Worm (Caenorhabditis elegans): ENCODE data around the gene C27H5.6.

Gene C27H5.6

DNA sequence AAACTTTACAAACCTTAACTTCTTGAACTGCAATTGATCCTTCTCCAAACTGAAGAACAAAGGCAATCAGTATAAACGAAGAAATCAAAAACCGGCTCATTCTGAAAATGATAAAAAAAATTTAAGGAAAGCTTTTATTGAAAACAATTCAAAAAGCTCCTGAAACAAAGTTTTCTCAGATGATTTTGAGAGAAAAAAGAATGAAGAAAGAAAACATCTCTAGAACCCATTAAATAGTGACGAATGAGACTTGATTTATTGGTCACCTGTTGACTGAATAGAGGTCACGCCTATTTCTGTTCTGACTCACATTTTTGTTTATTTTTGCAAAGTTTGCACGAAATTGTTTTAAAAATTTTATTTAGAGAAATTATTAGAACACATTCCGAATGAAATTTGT is 24.3 kb upstream of the C27H5.6 start, which contains the start of gene E04F6.8:
E04F6.8 (minus strand) TSS at position 101 of the 400 bp plus-strand sequence.
- TF ChIP-seq ztf-23 (GFP tag; IDR thresholded peaks at IDR 0.05) (no peak), ztf-29 (GFP tag; IDR thresholded peaks at IDR 0.05) (no peak), ref-1 (GFP tag; conservative IDR thresholded peaks at IDR 0.05) (no peak), med-1 (GFP tag; optimal IDR thresholded peaks at IDR 0.05; ENCODE audit: insufficient read depth) (no peak), flt-1 (GFP tag; IDR thresholded peaks at IDR 0.05) (no peak), cog-1 (tag; optimal IDR thresholded peaks at IDR 0.05) (no peak), T22C8.4 (GFP tag; IDR thresholded peaks at IDR 0.05) (no peak), tab-1 (GFP tag; IDR thresholded peaks at IDR 0.05) (no peak)

DNA sequence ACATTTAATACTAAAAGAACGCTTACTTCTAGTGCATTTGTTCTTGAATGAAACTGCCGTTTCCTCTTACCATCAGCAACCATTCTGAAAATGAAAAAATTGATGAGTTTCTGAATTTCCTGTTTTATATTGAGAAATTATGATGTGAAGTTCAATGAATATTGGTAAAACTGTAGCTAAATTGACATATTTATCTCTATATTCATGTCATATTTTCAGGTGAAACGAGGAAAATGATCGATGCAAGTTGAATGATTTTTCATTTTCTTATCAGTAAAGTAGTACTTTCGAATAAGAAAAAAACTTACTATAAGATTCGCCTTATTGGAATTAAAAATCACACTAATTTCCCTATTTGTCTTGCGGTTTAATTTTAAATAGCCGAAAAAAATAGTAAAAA is 23.2 kb upstream of the C27H5.6 start, which contains the start of gene E04F6.15:
E04F6.15 (minus strand) TSS at position 101 of the 400 bp plus-strand sequence.
- TF ChIP-seq ztf-29 (GFP tag; IDR thresholded peaks at IDR 0.05): no peak
- no peak for TF ChIP-seq ztf-23 (GFP tag; IDR thresholded peaks at IDR 0.05)

DNA sequence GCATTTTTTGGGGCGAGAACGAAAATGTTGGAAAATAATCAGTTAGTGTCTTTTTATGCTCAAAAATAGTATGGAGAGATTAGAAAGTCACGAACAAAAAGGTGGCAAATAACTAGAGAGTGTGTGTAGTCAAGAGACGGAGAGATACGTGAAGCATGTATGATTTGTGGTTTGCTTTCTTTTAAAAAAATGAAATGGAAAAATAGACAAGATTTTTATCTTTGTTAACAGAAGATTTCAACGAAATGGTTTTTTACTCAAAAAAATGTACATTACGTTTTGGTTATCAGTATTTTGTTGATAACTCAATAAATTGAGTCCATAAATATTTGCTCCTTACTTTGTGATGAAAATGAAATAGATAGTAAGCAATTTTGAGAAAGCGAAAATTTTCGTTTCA is 21.2 kb upstream of the C27H5.6 start, which contains the start of gene dhs-7:
dhs-7 (minus strand) TSS at position 277 of the 400 bp plus-strand sequence.
- TF ChIP-seq ztf-29 (GFP tag; IDR thresholded peaks at IDR 0.05): no peak
- TF ChIP-seq ztf-23 (GFP tag; IDR thresholded peaks at IDR 0.05): no peak
- no peak for TF ChIP-seq cog-1 (tag; optimal IDR thresholded peaks at IDR 0.05)

DNA sequence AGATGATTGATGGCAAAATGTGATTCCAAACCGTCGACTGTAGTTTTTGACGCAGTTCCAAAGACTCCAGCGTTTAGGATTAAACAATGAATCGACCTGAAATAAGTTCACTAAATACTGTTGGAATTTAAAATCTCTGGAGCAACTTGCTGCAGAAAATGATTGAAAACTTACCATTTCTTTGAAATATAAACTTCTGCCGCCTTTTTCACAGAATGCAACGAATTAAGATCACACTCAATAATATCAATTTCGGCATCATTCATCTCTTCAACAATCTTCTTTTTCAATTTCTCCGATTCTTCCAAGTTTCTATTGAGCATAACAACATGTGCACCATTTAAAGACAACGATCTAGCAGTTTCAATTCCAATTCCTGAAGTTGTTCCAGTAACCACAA is 20.6 kb upstream of the C27H5.6 start:
- TF ChIP-seq ztf-29 (GFP tag; IDR thresholded peaks at IDR 0.05) (no peak), cog-1 (tag; optimal IDR thresholded peaks at IDR 0.05) (no peak), ztf-23 (GFP tag; IDR thresholded peaks at IDR 0.05) (no peak), flt-1 (GFP tag; IDR thresholded peaks at IDR 0.05) (no peak), klf-2 (GFP tag; conservative IDR thresholded peaks at IDR 0.05) (no peak), tab-1 (GFP tag; IDR thresholded peaks at IDR 0.05) (no peak), T22C8.4 (GFP tag; IDR thresholded peaks at IDR 0.05) (no peak), ref-1 (GFP tag; conservative IDR thresholded peaks at IDR 0.05) (no peak), med-1 (GFP tag; optimal IDR thresholded peaks at IDR 0.05; ENCODE audit: insufficient read depth) (no peak)

DNA sequence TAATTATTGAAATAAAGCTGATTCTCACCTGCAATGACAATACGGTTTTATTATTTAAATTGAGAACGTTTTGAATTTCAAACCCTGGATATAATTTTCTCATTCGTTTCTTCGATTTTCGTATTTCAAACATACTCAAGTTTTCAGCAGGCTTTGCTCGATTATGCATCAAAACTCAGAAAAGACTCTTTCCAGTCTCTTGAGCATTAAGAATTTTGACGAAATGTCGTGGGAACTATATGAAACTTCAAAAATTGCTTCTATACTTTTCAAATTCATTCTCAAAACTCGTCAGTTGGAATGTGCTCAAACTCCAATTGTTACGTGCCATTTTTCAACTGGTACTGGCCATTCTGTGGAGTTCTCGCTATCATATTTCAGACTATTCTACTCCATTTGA is 18.4 kb upstream of the C27H5.6 start, which contains the start of gene srd-59:
srd-59 (plus strand) TSS at position 301 of the 400 bp plus-strand sequence.
- TF ChIP-seq ref-1 (GFP tag; conservative IDR thresholded peaks at IDR 0.05) (no peak), cog-1 (tag; optimal IDR thresholded peaks at IDR 0.05) (no peak), klf-2 (GFP tag; conservative IDR thresholded peaks at IDR 0.05) (no peak), flt-1 (GFP tag; IDR thresholded peaks at IDR 0.05) (no peak), T22C8.4 (GFP tag; IDR thresholded peaks at IDR 0.05) (no peak), ztf-29 (GFP tag; IDR thresholded peaks at IDR 0.05) (no peak), med-1 (GFP tag; optimal IDR thresholded peaks at IDR 0.05; ENCODE audit: insufficient read depth) (no peak), tab-1 (GFP tag; IDR thresholded peaks at IDR 0.05) (no peak), ztf-23 (GFP tag; IDR thresholded peaks at IDR 0.05) (no peak)

DNA sequence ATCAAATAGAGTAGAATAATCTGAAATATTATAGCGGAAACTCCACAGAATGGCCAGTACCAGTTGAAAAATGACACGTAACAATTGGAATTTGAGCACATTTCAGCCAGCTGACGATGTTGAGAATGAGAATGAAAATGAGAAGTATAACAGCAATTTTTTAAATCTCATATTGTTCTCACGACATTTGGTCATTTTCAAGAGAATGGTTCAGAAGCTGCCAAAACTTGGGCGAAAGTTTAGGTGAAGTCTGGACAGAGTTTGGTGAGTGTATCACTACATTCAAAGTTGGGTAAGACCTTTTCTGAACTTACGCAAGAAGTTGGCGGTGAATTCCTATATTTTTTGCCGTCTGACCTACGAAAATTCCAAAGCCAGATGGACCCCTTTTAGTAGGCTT is 17.9 kb upstream of the C27H5.6 start, which contains the start of gene srd-58:
srd-58 (minus strand) TSS at position 101 of the 400 bp plus-strand sequence.
- TF ChIP-seq T22C8.4 (GFP tag; IDR thresholded peaks at IDR 0.05): no peak
- TF ChIP-seq klf-2 (GFP tag; conservative IDR thresholded peaks at IDR 0.05): no peak
- TF ChIP-seq ztf-23 (GFP tag; IDR thresholded peaks at IDR 0.05): no peak
- TF ChIP-seq tab-1 (GFP tag; IDR thresholded peaks at IDR 0.05): no peak
- no peak for TF ChIP-seq ztf-29 (GFP tag; IDR thresholded peaks at IDR 0.05)
- no peak for TF ChIP-seq med-1 (GFP tag; optimal IDR thresholded peaks at IDR 0.05; ENCODE audit: insufficient read depth)
- no peak for TF ChIP-seq cog-1 (tag; optimal IDR thresholded peaks at IDR 0.05)
- TF ChIP-seq ref-1 (GFP tag; conservative IDR thresholded peaks at IDR 0.05): no peak
- no peak for TF ChIP-seq flt-1 (GFP tag; IDR thresholded peaks at IDR 0.05)

DNA sequence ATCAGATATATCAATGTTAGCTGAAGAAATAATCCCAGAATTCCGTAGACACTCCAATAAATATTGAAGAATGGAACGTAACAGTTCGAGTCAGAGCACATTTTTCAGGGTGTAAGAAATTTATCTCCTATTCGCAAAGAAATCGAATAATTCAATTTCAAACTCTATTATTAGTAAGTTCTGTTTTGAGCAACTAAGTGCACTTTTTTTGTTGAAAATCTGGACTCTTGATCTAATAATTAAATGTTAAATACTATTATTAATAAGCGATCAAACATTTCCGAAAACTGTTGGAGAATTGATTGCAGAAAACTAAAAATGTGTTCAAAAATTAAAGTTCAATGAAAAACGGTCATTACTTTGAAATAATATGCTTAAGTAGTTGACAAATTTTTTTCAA is 16.1 kb upstream of the C27H5.6 start, which contains the start of gene srd-56:
srd-56 (minus strand) TSS at position 101 of the 400 bp plus-strand sequence.
- TF ChIP-seq med-1 (GFP tag; optimal IDR thresholded peaks at IDR 0.05; ENCODE audit: insufficient read depth) (no peak), tab-1 (GFP tag; IDR thresholded peaks at IDR 0.05) (no peak), flt-1 (GFP tag; IDR thresholded peaks at IDR 0.05) (no peak), cog-1 (tag; optimal IDR thresholded peaks at IDR 0.05) (no peak), ztf-29 (GFP tag; IDR thresholded peaks at IDR 0.05) (no peak), T22C8.4 (GFP tag; IDR thresholded peaks at IDR 0.05) (no peak), klf-2 (GFP tag; conservative IDR thresholded peaks at IDR 0.05) (no peak), ref-1 (GFP tag; conservative IDR thresholded peaks at IDR 0.05) (no peak), ztf-23 (GFP tag; IDR thresholded peaks at IDR 0.05) (no peak)

DNA sequence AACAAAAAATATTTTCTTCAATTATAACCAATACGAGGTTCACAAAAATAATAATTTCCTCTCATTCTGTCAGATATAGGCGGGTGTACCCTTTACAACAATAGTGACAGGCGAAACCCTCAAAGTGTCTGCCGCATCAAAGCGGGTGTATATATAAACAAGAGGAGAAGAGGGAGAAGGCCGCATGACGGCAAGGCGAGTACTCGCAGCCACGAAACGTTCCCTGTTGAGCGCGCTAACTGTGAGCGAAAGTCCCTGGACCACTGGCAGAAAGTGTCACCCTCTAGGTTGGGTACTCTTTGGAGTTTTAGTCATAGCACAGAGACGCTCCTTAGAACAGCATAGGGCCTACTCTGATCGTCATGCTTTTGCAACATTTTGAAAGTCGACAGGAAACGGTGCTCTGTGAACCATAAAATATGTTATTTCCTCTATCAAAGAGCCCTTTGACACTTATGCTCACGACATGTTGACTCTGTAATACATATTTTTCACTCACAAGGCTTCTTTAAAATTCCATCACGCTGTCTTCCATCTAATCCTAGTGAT is 13.1 kb upstream of the C27H5.6 start, which contains the start of gene pcrg-1:
pcrg-1 (plus strand) TSS at position 499 of the 549 bp plus-strand sequence.
- TF ChIP-seq klf-2 (GFP tag; conservative IDR thresholded peaks at IDR 0.05) (peak; percentile 86), cog-1 (tag; optimal IDR thresholded peaks at IDR 0.05) (peak; percentile 74), ref-1 (GFP tag; conservative IDR thresholded peaks at IDR 0.05) (peak; percentile 82), med-1 (GFP tag; optimal IDR thresholded peaks at IDR 0.05; ENCODE audit: insufficient read depth) (peak; percentile 61), T22C8.4 (GFP tag; IDR thresholded peaks at IDR 0.05) (peak; percentile 92), ztf-23 (GFP tag; IDR thresholded peaks at IDR 0.05) (peak; percentile 94), ztf-29 (GFP tag; IDR thresholded peaks at IDR 0.05) (peak; percentile 85), flt-1 (GFP tag; IDR thresholded peaks at IDR 0.05) (peak; percentile 95), tab-1 (GFP tag; IDR thresholded peaks at IDR 0.05) (peak; percentile 96)

DNA sequence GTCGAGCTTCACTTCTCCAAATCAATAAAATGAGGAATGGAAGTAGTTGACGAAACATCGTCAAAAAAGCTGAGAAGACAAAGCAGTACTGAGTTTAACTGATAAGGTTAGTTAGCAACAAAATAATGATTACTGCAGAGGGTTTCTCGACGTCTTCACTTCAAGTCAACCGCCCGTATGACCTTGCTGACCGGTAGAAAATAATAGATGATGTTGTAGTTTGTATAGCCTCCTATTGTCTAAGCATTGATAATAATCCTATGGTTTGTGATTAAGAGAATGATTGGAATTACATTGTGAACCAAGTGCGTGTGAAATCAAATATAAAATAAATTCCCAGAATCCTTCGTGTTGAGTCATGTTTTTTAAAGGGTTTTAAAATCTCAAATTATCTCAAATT is 12.3 kb upstream of the C27H5.6 start, which contains the start of gene E04F6.6:
E04F6.6 (minus strand) TSS at position 258 of the 400 bp plus-strand sequence.
- TF ChIP-seq med-1 (GFP tag; optimal IDR thresholded peaks at IDR 0.05; ENCODE audit: insufficient read depth) (no peak), tab-1 (GFP tag; IDR thresholded peaks at IDR 0.05) (no peak), ztf-23 (GFP tag; IDR thresholded peaks at IDR 0.05) (no peak), ref-1 (GFP tag; conservative IDR thresholded peaks at IDR 0.05) (no peak), T22C8.4 (GFP tag; IDR thresholded peaks at IDR 0.05) (no peak), klf-2 (GFP tag; conservative IDR thresholded peaks at IDR 0.05) (no peak), cog-1 (tag; optimal IDR thresholded peaks at IDR 0.05) (no peak), ztf-29 (GFP tag; IDR thresholded peaks at IDR 0.05) (no peak), flt-1 (GFP tag; IDR thresholded peaks at IDR 0.05) (no peak)
